Worm (Caenorhabditis elegans): ENCODE measurements around the gene dna-2.

Gene dna-2

ce11 chrII:11749490-11750172 is 28.6 kb upstream of the dna-2 start:
- TF ChIP-seq ceh-45 (GFP tag; IDR thresholded peaks at IDR 0.05) (no peak; the same call in 1 of the 2 replicates), elt-2 (tag; optimal IDR thresholded peaks at IDR 0.05) (peak; percentile 35), che-1 (tag; optimal IDR thresholded peaks at IDR 0.05) (peak; percentile 4), lin-11 (tag; optimal IDR thresholded peaks at IDR 0.05) (peak; percentile 30), C38D4.7 (GFP tag; optimal IDR thresholded peaks at IDR 0.05) (no peak), hlh-30 (tag; optimal IDR thresholded peaks at IDR 0.05; ENCODE audit: insufficient read depth) (peak; percentile 68), gmeb-2 (tag; optimal IDR thresholded peaks at IDR 0.05) (no peak), sdc-2 (tag; optimal IDR thresholded peaks at IDR 0.05) (peak; percentile 62), pax-1 (tag; optimal IDR thresholded peaks at IDR 0.05) (no peak), eyg-1 (tag; optimal IDR thresholded peaks at IDR 0.05) (peak; percentile 37), ama-1 (optimal IDR thresholded peaks at IDR 0.05) (no peak), fkh-10 (GFP tag; optimal IDR thresholded peaks at IDR 0.05) (no peak), hlh-6 (tag; optimal IDR thresholded peaks at IDR 0.05) (no peak), ceh-6 (GFP tag; optimal IDR thresholded peaks at IDR 0.05) (peak; percentile 25), unc-86 (tag; optimal IDR thresholded peaks at IDR 0.05) (peak; percentile 44), C08G9.2 (tag; optimal IDR thresholded peaks at IDR 0.05) (peak; percentile 55), fax-1 (tag; optimal IDR thresholded peaks at IDR 0.05) (peak; percentile 48), nfya-1 (tag; optimal IDR thresholded peaks at IDR 0.05) (peak; percentile 99), tbx-2 (tag; optimal IDR thresholded peaks at IDR 0.05) (peak; percentile 90), unc-55 (GFP tag; optimal IDR thresholded peaks at IDR 0.05) (peak; percentile 80), npax-4 (tag; optimal IDR thresholded peaks at IDR 0.05) (no peak), ceh-31 (tag; optimal IDR thresholded peaks at IDR 0.05) (peak; percentile 94), dve-1 (tag; optimal IDR thresholded peaks at IDR 0.05) (peak; percentile 77), dmd-4 (tag; optimal IDR thresholded peaks at IDR 0.05; ENCODE audit: borderline replicate concordance) (peak; percentile 64), pros-1 (tag; optimal IDR thresholded peaks at IDR 0.05) (peak; percentile 69), elt-4 (tag; optimal IDR thresholded peaks at IDR 0.05) (peak; percentile 79), pat-9 (tag; optimal IDR thresholded peaks at IDR 0.05) (no peak), rnt-1 (tag; optimal IDR thresholded peaks at IDR 0.05) (peak; percentile 89), madf-2 (tag; optimal IDR thresholded peaks at IDR 0.05) (no peak), pqm-1 (tag; optimal IDR thresholded peaks at IDR 0.05) (peak; percentile 28), syd-9 (tag; optimal IDR thresholded peaks at IDR 0.05) (peak; percentile 81), T23F11.4 (GFP tag; optimal IDR thresholded peaks at IDR 0.05) (peak; percentile 5), ceh-19 (GFP tag; optimal IDR thresholded peaks at IDR 0.05) (peak; percentile 68), ceh-22 (tag; optimal IDR thresholded peaks at IDR 0.05) (peak; percentile 53), ceh-30 (tag; optimal IDR thresholded peaks at IDR 0.05) (peak; percentile 35), K02D7.2 (tag; optimal IDR thresholded peaks at IDR 0.05) (no peak), ceh-14 (tag; optimal IDR thresholded peaks at IDR 0.05) (peak; percentile 83), hlh-8 (tag; optimal IDR thresholded peaks at IDR 0.05) (peak; percentile 74), unc-3 (GFP tag; conservative IDR thresholded peaks at IDR 0.05) (no peak), unc-3 (tag; optimal IDR thresholded peaks at IDR 0.05) (peak; percentile 70), hlh-13 (GFP tag; optimal IDR thresholded peaks at IDR 0.05) (no peak), pha-2 (tag; optimal IDR thresholded peaks at IDR 0.05) (peak; percentile 61), ztf-16 (tag; optimal IDR thresholded peaks at IDR 0.05) (peak; percentile 55), sox-2 (GFP tag; IDR thresholded peaks at IDR 0.05) (peak; percentile 1; the same call in 1 of the 2 replicates), Y22D7AL.16 (tag; optimal IDR thresholded peaks at IDR 0.05) (no peak), ref-2 (tag; optimal IDR thresholded peaks at IDR 0.05) (peak; percentile 89), ceh-24 (tag; optimal IDR thresholded peaks at IDR 0.05) (no peak), nhr-232 (tag; optimal IDR thresholded peaks at IDR 0.05) (no peak), lim-6 (tag; optimal IDR thresholded peaks at IDR 0.05) (peak; percentile 13), fkh-6 (tag; optimal IDR thresholded peaks at IDR 0.05) (peak; percentile 30), pag-3 (tag; optimal IDR thresholded peaks at IDR 0.05; ENCODE audit: borderline replicate concordance) (no peak), odd-2 (tag; optimal IDR thresholded peaks at IDR 0.05) (no peak)
